Worm (Caenorhabditis elegans): Measurements from ENCODE around the gene cyp-13A4.

cyp-13A4 gene

DNA sequence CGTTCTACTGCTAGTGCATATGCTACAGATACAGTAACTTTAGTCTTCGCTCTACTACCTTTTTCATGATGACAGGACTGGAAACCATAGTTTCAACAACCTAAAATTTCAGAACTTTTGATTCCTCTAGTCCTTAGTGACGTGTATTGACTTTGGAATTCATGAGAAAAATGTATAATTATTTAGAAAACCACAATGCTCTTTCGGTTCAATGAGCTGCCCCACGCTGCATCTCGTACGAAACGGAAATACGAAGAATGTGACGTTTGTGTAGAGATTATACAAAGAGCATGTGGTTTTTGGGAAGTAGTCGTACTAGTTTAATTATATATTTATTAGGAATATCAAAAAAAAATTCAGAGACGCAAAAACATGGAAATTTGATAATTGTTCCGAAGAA lies 19.0 kb downstream of the cyp-13A4 start:
- TF ChIP-seq hmg-4 (GFP tag; optimal IDR thresholded peaks at IDR 0.05) (no peak), ceh-13 (GFP tag; optimal IDR thresholded peaks at IDR 0.05) (no peak), tra-4 (tag; optimal IDR thresholded peaks at IDR 0.05) (no peak), scrt-1 (GFP tag; IDR thresholded peaks at IDR 0.05) (no peak), tbx-37 (GFP tag; conservative IDR thresholded peaks at IDR 0.05) (no peak), ama-1 (optimal IDR thresholded peaks at IDR 0.05) (no peak), hnd-1 (tag; optimal IDR thresholded peaks at IDR 0.05) (no peak), pes-1 (GFP tag; IDR thresholded peaks at IDR 0.05) (no peak), tbx-11 (GFP tag; IDR thresholded peaks at IDR 0.05) (no peak), aly-1 (tag; optimal IDR thresholded peaks at IDR 0.05) (no peak), sea-1 (GFP tag; conservative IDR thresholded peaks at IDR 0.05) (no peak)

- TF ChIP-seq ceh-13 (GFP tag; optimal IDR thresholded peaks at IDR 0.05) = no peak
- TF ChIP-seq F13C5.2 (tag; optimal IDR thresholded peaks at IDR 0.05) = no peak
- TF ChIP-seq sea-1 (GFP tag; conservative IDR thresholded peaks at IDR 0.05) = no peak
- TF ChIP-seq ama-1 (optimal IDR thresholded peaks at IDR 0.05) = no peak
- TF ChIP-seq ets-7 (tag; optimal IDR thresholded peaks at IDR 0.05) = no peak
- TF ChIP-seq ceh-36 (tag; optimal IDR thresholded peaks at IDR 0.05) = no peak
- TF ChIP-seq B0310.2 (tag; optimal IDR thresholded peaks at IDR 0.05) = no peak
- TF ChIP-seq tra-4 (tag; optimal IDR thresholded peaks at IDR 0.05) = no peak
- TF ChIP-seq hmbx-1 (tag; optimal IDR thresholded peaks at IDR 0.05) = no peak
- TF ChIP-seq tbx-37 (GFP tag; conservative IDR thresholded peaks at IDR 0.05) = no peak
- no peak for TF ChIP-seq flt-1 (GFP tag; IDR thresholded peaks at IDR 0.05)
- TF ChIP-seq aly-1 (tag; optimal IDR thresholded peaks at IDR 0.05) = no peak
- no peak for TF ChIP-seq hmg-4 (GFP tag; optimal IDR thresholded peaks at IDR 0.05)
- TF ChIP-seq scrt-1 (GFP tag; IDR thresholded peaks at IDR 0.05) = no peak
- TF ChIP-seq hnd-1 (tag; optimal IDR thresholded peaks at IDR 0.05) = no peak
- no peak for TF ChIP-seq tbx-11 (GFP tag; IDR thresholded peaks at IDR 0.05)
- no peak for TF ChIP-seq pes-1 (GFP tag; IDR thresholded peaks at IDR 0.05)
These were observed 21.8 kb downstream of the cyp-13A4 start, which contains the start of gene T10B9.9 for ce11 chrII:9775790-9776189. T10B9.9 (minus strand) TSS chrII:9775890.

ce11 chrII:9774653-9775052 lies 22.9 kb downstream of the cyp-13A4 start:
- TF ChIP-seq hnd-1 (tag; optimal IDR thresholded peaks at IDR 0.05) = peak; percentile 60
- TF ChIP-seq flt-1 (GFP tag; IDR thresholded peaks at IDR 0.05) = peak; percentile 87
- TF ChIP-seq aly-1 (tag; optimal IDR thresholded peaks at IDR 0.05) = peak; percentile 87
- peak; percentile 90 for TF ChIP-seq tbx-11 (GFP tag; IDR thresholded peaks at IDR 0.05)
- TF ChIP-seq scrt-1 (GFP tag; IDR thresholded peaks at IDR 0.05) = peak; percentile 92
- peak; percentile 79 for TF ChIP-seq ceh-13 (GFP tag; optimal IDR thresholded peaks at IDR 0.05)
- TF ChIP-seq B0310.2 (tag; optimal IDR thresholded peaks at IDR 0.05) = peak; percentile 71
- peak; percentile 87 for TF ChIP-seq tbx-37 (GFP tag; conservative IDR thresholded peaks at IDR 0.05)
- TF ChIP-seq hmg-4 (GFP tag; optimal IDR thresholded peaks at IDR 0.05) = no peak
- TF ChIP-seq tra-4 (tag; optimal IDR thresholded peaks at IDR 0.05) = peak; percentile 56
- peak; percentile 92 for TF ChIP-seq sea-1 (GFP tag; conservative IDR thresholded peaks at IDR 0.05)
- TF ChIP-seq hmbx-1 (tag; optimal IDR thresholded peaks at IDR 0.05) = peak; percentile 67
- peak; percentile 68 for TF ChIP-seq ceh-36 (tag; optimal IDR thresholded peaks at IDR 0.05)
- TF ChIP-seq pes-1 (GFP tag; IDR thresholded peaks at IDR 0.05) = peak; percentile 91
- peak; percentile 86 for TF ChIP-seq F13C5.2 (tag; optimal IDR thresholded peaks at IDR 0.05)
- no peak for TF ChIP-seq ama-1 (optimal IDR thresholded peaks at IDR 0.05)
- TF ChIP-seq ets-7 (tag; optimal IDR thresholded peaks at IDR 0.05) = peak; percentile 60

DNA sequence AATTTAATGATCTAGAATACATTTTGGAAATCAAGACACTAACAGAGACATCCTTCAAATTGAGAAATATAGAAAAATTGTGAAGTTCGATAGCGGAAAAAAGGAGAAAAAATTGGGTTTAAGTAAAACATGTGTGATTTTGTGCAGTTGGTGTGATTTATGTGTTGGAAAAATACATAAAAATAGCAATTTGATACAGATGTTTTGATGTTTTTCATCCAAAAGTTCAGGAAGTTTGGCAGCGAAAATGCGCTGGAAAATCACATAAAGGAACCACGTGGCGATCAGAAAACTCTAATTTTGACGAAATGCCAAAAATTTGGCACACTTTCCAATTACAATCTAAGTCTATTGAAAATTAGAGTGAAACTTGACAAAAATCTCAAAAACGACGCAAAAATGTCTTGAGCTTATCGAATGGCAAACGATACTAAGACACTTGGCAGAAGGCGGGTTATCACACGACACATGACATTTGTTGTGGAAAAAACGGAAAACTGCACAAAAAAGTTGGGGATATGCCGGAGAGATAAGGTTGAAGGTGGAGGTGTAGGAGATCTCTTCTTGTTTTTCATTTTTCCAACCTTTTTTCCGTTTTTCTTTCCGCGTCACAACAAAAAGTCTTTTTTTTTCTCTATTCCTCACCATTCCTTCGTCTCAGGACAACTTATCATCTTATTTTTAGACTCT lies 23.5 kb downstream of the cyp-13A4 start, which contains the start of gene ZK1321.4:
TSS of gene ZK1321.4 (minus strand) at position 51 of the 690 bp plus-strand sequence.
- no peak for TF ChIP-seq tbx-11 (GFP tag; IDR thresholded peaks at IDR 0.05)
- no peak for TF ChIP-seq B0310.2 (tag; optimal IDR thresholded peaks at IDR 0.05)
- no peak for TF ChIP-seq tbx-37 (GFP tag; conservative IDR thresholded peaks at IDR 0.05)
- no peak for TF ChIP-seq scrt-1 (GFP tag; IDR thresholded peaks at IDR 0.05)
- TF ChIP-seq hmg-4 (GFP tag; optimal IDR thresholded peaks at IDR 0.05) = no peak
- no peak for TF ChIP-seq tra-4 (tag; optimal IDR thresholded peaks at IDR 0.05)
- no peak for TF ChIP-seq ama-1 (optimal IDR thresholded peaks at IDR 0.05)
- no peak for TF ChIP-seq ets-7 (tag; optimal IDR thresholded peaks at IDR 0.05)
- no peak for TF ChIP-seq pes-1 (GFP tag; IDR thresholded peaks at IDR 0.05)
- TF ChIP-seq ceh-36 (tag; optimal IDR thresholded peaks at IDR 0.05) = no peak
- no peak for TF ChIP-seq aly-1 (tag; optimal IDR thresholded peaks at IDR 0.05)
- no peak for TF ChIP-seq F13C5.2 (tag; optimal IDR thresholded peaks at IDR 0.05)
- no peak for TF ChIP-seq sea-1 (GFP tag; conservative IDR thresholded peaks at IDR 0.05)
- no peak for TF ChIP-seq hnd-1 (tag; optimal IDR thresholded peaks at IDR 0.05)
- TF ChIP-seq flt-1 (GFP tag; IDR thresholded peaks at IDR 0.05) = no peak
- TF ChIP-seq ceh-13 (GFP tag; optimal IDR thresholded peaks at IDR 0.05) = no peak

DNA sequence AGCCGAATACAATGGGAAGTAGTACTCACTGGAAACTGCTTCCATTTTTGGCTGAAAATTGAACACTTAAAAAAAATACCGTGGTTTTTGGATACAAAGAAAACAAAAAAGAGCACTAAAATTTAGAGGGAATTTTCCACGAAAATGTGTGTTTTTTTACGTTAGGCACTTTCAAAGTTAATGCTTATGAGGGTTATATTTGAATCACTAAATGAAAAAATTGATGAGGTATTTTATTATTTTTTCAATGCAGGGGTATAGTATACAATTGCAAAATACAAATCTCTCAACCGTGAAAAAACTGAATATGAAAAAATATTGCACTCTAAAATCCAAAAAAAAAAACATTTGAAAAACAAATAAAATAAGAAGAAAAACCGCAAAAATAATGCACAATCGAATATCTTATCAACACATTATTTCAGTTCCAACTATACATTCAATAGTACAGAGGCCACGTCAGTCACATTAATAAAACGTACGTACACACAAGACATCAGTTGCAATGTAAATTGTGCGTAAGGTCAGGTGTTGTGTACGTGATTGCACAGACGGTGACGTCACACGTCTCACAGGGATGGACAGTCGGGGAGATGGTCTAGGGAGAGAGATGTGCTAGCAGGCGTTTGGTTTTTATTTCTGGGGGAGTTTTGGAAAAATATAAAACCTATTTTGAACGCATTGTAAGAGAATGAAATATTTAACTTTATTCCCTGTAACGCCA lies 27.6 kb downstream of the cyp-13A4 start, which contains the start of gene aqp-10:
TSS of gene aqp-10 (minus strand) at position 51 of the 724 bp plus-strand sequence.
- TF ChIP-seq tbx-37 (GFP tag; conservative IDR thresholded peaks at IDR 0.05) (no peak), tra-4 (tag; optimal IDR thresholded peaks at IDR 0.05) (no peak), hnd-1 (tag; optimal IDR thresholded peaks at IDR 0.05) (no peak), F13C5.2 (tag; optimal IDR thresholded peaks at IDR 0.05) (no peak), tbx-11 (GFP tag; IDR thresholded peaks at IDR 0.05) (no peak)

ce11 chrII:9764696-9765095 lies 32.8 kb downstream of the cyp-13A4 start:
- no peak for TF ChIP-seq hmbx-1 (tag; optimal IDR thresholded peaks at IDR 0.05)
- TF ChIP-seq tbx-37 (GFP tag; conservative IDR thresholded peaks at IDR 0.05) = no peak
- TF ChIP-seq sea-1 (GFP tag; conservative IDR thresholded peaks at IDR 0.05) = no peak
- TF ChIP-seq tbx-11 (GFP tag; IDR thresholded peaks at IDR 0.05) = no peak
- TF ChIP-seq flt-1 (GFP tag; IDR thresholded peaks at IDR 0.05) = no peak
- TF ChIP-seq ama-1 (optimal IDR thresholded peaks at IDR 0.05) = no peak
- no peak for TF ChIP-seq B0310.2 (tag; optimal IDR thresholded peaks at IDR 0.05)
- TF ChIP-seq aly-1 (tag; optimal IDR thresholded peaks at IDR 0.05) = no peak
- TF ChIP-seq ets-7 (tag; optimal IDR thresholded peaks at IDR 0.05) = no peak
- no peak for TF ChIP-seq ceh-13 (GFP tag; optimal IDR thresholded peaks at IDR 0.05)
- no peak for TF ChIP-seq hmg-4 (GFP tag; optimal IDR thresholded peaks at IDR 0.05)
- TF ChIP-seq hnd-1 (tag; optimal IDR thresholded peaks at IDR 0.05) = no peak

All from whole organism, early embryonic.